Fruit fly (Drosophila melanogaster): ENCODE measurements around the gene FoxK.

FoxK gene

dm6 chr3L:11169299-11170181 lies 49.0 kb upstream of the FoxK start, which contains the start of the genes wls and Adck5 (continued):
- no peak for TF ChIP-seq CG14860 (GFP tag; IDR thresholded peaks at IDR 0.05; ENCODE audit: partially characterized antibody)
- TF ChIP-seq CG30020 (tag; optimal IDR thresholded peaks at IDR 0.05), result no peak
- TF ChIP-seq CG6854 (GFP tag; optimal IDR thresholded peaks at IDR 0.05), result peak; percentile 65
- TF ChIP-seq crp (GFP tag; optimal IDR thresholded peaks at IDR 0.05), result peak; percentile 58 to 92
- no peak for TF ChIP-seq fd102C (GFP tag; optimal IDR thresholded peaks at IDR 0.05)
- TF ChIP-seq p53 (GFP tag; optimal IDR thresholded peaks at IDR 0.05), result peak; percentile 7
- no peak for TF ChIP-seq jumu (GFP tag; optimal IDR thresholded peaks at IDR 0.05)
- TF ChIP-seq pita (GFP tag; optimal IDR thresholded peaks at IDR 0.05), result no peak
- TF ChIP-seq Neu2 (GFP tag; optimal IDR thresholded peaks at IDR 0.05; ENCODE audit: borderline replicate concordance), result no peak
- no peak for TF ChIP-seq psq (GFP tag; optimal IDR thresholded peaks at IDR 0.05)
- no peak for TF ChIP-seq cad (GFP tag; optimal IDR thresholded peaks at IDR 0.05)
- TF ChIP-seq Rfx (GFP tag; IDR thresholded peaks at IDR 0.05), result peak; percentile 70
- no peak for TF ChIP-seq CG11695 (GFP tag; IDR thresholded peaks at IDR 0.05)
- TF ChIP-seq CG1529 (GFP tag; optimal IDR thresholded peaks at IDR 0.05), result peak; percentile 21
- no peak for TF ChIP-seq esg (GFP tag; conservative IDR thresholded peaks at IDR 0.05)
- TF ChIP-seq Fer3 (tag; optimal IDR thresholded peaks at IDR 0.05), result peak; percentile 62
- TF ChIP-seq CG7928 (GFP tag; optimal IDR thresholded peaks at IDR 0.05), result no peak
- peak; percentile 62; the same call in 2 of the 3 replicates for TF ChIP-seq CG17361 (GFP tag; IDR thresholded peaks at IDR 0.05)
- TF ChIP-seq ken (GFP tag; IDR thresholded peaks at IDR 0.05), result no peak
- TF ChIP-seq CG9797 (GFP tag; optimal IDR thresholded peaks at IDR 0.05), result peak; percentile 70
- peak; percentile 61; the same call in 1 of the 3 replicates for TF ChIP-seq CG34422 (GFP tag; IDR thresholded peaks at IDR 0.05)
- no peak for TF ChIP-seq prd (optimal IDR thresholded peaks at IDR 0.05)
- TF ChIP-seq prd (GFP tag; IDR thresholded peaks at IDR 0.05), result no peak
- no peak for TF ChIP-seq TFAM (GFP tag; optimal IDR thresholded peaks at IDR 0.05)
- peak; percentile 44 for TF ChIP-seq HLHmδ (GFP tag; optimal IDR thresholded peaks at IDR 0.05)
- TF ChIP-seq cato (GFP tag; optimal IDR thresholded peaks at IDR 0.05; ENCODE audit: borderline replicate concordance), result no peak
- TF ChIP-seq bsh (GFP tag; optimal IDR thresholded peaks at IDR 0.05), result peak in 1 of 2 experiments; percentile 42
- no peak for TF ChIP-seq seq (GFP tag; IDR thresholded peaks at IDR 0.05)
- TF ChIP-seq CG4854 (GFP tag; optimal IDR thresholded peaks at IDR 0.05), result peak; percentile 35
- TF ChIP-seq CG7372 (GFP tag; IDR thresholded peaks at IDR 0.05), result no peak
- TF ChIP-seq ash1 (GFP tag; optimal IDR thresholded peaks at IDR 0.05), result no peak
- TF ChIP-seq NC2β (GFP tag; optimal IDR thresholded peaks at IDR 0.05), result peak; percentile 26
- TF ChIP-seq mirr (GFP tag; optimal IDR thresholded peaks at IDR 0.05), result peak; percentile 65
- no peak for TF ChIP-seq tup (GFP tag; optimal IDR thresholded peaks at IDR 0.05)
- 0 out of 2 replicates have a peak, but pooled peaks have one; percentile 13 for TF ChIP-seq wdn (GFP tag; IDR thresholded peaks at IDR 0.05)
- TF ChIP-seq kay (GFP tag; optimal IDR thresholded peaks at IDR 0.05), result peak; percentile 10
- TF ChIP-seq pnt (GFP tag; optimal IDR thresholded peaks at IDR 0.05), result no peak
- TF ChIP-seq al (GFP tag; IDR thresholded peaks at IDR 0.05), result no peak
- TF ChIP-seq CG2120 (GFP tag; optimal IDR thresholded peaks at IDR 0.05), result no peak
- TF ChIP-seq CG14667 (GFP tag; IDR thresholded peaks at IDR 0.05), result no peak
- no peak for TF ChIP-seq CG8765 (GFP tag; IDR thresholded peaks at IDR 0.05)
- TF ChIP-seq chm (GFP tag; IDR thresholded peaks at IDR 0.05), result peak; percentile 17; the same call in 1 of the 2 replicates
- TF ChIP-seq Ada2b (GFP tag; IDR thresholded peaks at IDR 0.05), result 0 out of 2 replicates have a peak, but pooled peaks have one; percentile 5
- TF ChIP-seq slou (GFP tag; optimal IDR thresholded peaks at IDR 0.05), result peak; percentile 18
- TF ChIP-seq trh (GFP tag; optimal IDR thresholded peaks at IDR 0.05), result no peak
- TF ChIP-seq Doc2 (GFP tag; IDR thresholded peaks at IDR 0.05), result no peak
- TF ChIP-seq CG15479 (GFP tag; optimal IDR thresholded peaks at IDR 0.05), result no peak
- TF ChIP-seq CG2199 (GFP tag; IDR thresholded peaks at IDR 0.05), result no peak
- peak; percentile 81 for TF ChIP-seq CG7987 (GFP tag; optimal IDR thresholded peaks at IDR 0.05)
- TF ChIP-seq toy (GFP tag; IDR thresholded peaks at IDR 0.05), result no peak
